Fruit fly (Drosophila melanogaster) whole organism, embryonic: ENCODE data around the gene tHMG1.

Source experiments
- CG11093 ChIP-seq: fragments of 200-800 bp; sonication (Bioruptor generic); IDR thresholded peaks from 3 replicates; pipeline ENCODE4 v1.3.6; 2022; ENCODE audit warnings: missing biosample characterization, missing genetic modification characterization
- CG12942 ChIP-seq: fragments of 200-800 bp; sonication (Bioruptor generic); optimal IDR thresholded peaks from 3 replicates; lab custom pipeline; 2016; ENCODE audit warnings: missing biosample characterization, missing genetic modification characterization
- CG14860 ChIP-seq: fragments of 200-800 bp; sonication (Bioruptor generic); IDR thresholded peaks from 3 replicates; pipeline ENCODE4 v1.3.6; 2022; ENCODE audit warnings: missing biosample characterization, missing genetic modification characterization; ENCODE audit not compliant: partially characterized antibody
- CG1603 ChIP-seq: fragments of 200-800 bp; sonication (Bioruptor generic); optimal IDR thresholded peaks from 2 replicates; lab custom pipeline; 2019; ENCODE audit warnings: missing biosample characterization, mild to moderate bottlenecking, missing genetic modification characterization, moderate library complexity
- CG16813 ChIP-seq: fragments of 200-800 bp; sonication (Bioruptor generic); IDR thresholded peaks from 3 replicates; pipeline ENCODE4 v1.3.6; 2022; ENCODE audit warnings: missing biosample characterization, missing genetic modification characterization; ENCODE audit not compliant: partially characterized antibody
- CG17912 ChIP-seq: fragments of 200-800 bp; sonication (Bioruptor generic); optimal IDR thresholded peaks from 2 replicates; lab custom pipeline; 2018; ENCODE audit warnings: missing biosample characterization, mild to moderate bottlenecking, missing genetic modification characterization
- CG1792 ChIP-seq: fragments of 200-800 bp; sonication (Bioruptor generic); optimal IDR thresholded peaks from 2 replicates; lab custom pipeline; 2016; ENCODE audit warnings: missing biosample characterization, missing genetic modification characterization
- CG18262 ChIP-seq: fragments of 200-800 bp; optimal IDR thresholded peaks from 3 replicates; lab custom pipeline; 2019; ENCODE audit warnings: missing biosample characterization, mild to moderate bottlenecking, missing genetic modification characterization, moderate library complexity
- CG2129 ChIP-seq: fragments of 200-800 bp; sonication (Bioruptor generic); IDR thresholded peaks from 2 replicates; pipeline ENCODE4 v1.3.6; 2022; ENCODE audit warnings: missing biosample characterization, missing genetic modification characterization; ENCODE audit not compliant: partially characterized antibody
- CG30403 ChIP-seq: fragments of 200-800 bp; sonication (Bioruptor generic); optimal IDR thresholded peaks from 3 replicates; lab custom pipeline; 2016; ENCODE audit warnings: missing biosample characterization, missing genetic modification characterization
- CG32772 ChIP-seq: fragments of 200-800 bp; sonication (Bioruptor generic); IDR thresholded peaks from 2 replicates; pipeline ENCODE4 v1.3.6; 2022; ENCODE audit warnings: missing biosample characterization, missing genetic modification characterization
- CG6791 ChIP-seq: fragments of 200-800 bp; sonication (Bioruptor generic); IDR thresholded peaks from 3 replicates; pipeline ENCODE4 v1.3.6; 2022; ENCODE audit warnings: missing biosample characterization, missing genetic modification characterization; ENCODE audit not compliant: partially characterized antibody
- CG7271 ChIP-seq: fragments of 200-800 bp; sonication (Bioruptor generic); optimal IDR thresholded peaks from 2 replicates; lab custom pipeline; 2018; ENCODE audit warnings: missing biosample characterization, mild to moderate bottlenecking, missing genetic modification characterization, moderate library complexity
- CG7928 ChIP-seq: fragments of 200-800 bp; sonication (Bioruptor generic); optimal IDR thresholded peaks from 2 replicates; lab custom pipeline; 2017; ENCODE audit warnings: missing biosample characterization, mild to moderate bottlenecking, missing genetic modification characterization
- CG7963 ChIP-seq: fragments of 200-800 bp; sonication (Bioruptor generic); IDR thresholded peaks from 3 replicates; pipeline ENCODE4 v1.3.6; 2022; ENCODE audit warnings: missing biosample characterization, missing genetic modification characterization; ENCODE audit not compliant: partially characterized antibody
- CG9817 ChIP-seq: fragments of 200-800 bp; sonication (Bioruptor generic); optimal IDR thresholded peaks from 2 replicates; lab custom pipeline; 2018; ENCODE audit warnings: missing biosample characterization, mild to moderate bottlenecking, missing genetic modification characterization, moderate library complexity
- CHES-1-like ChIP-seq: fragments of 200-800 bp; sonication (Bioruptor generic); optimal IDR thresholded peaks from 2 replicates; lab custom pipeline; 2016; ENCODE audit warnings: missing biosample characterization, missing genetic modification characterization
- Dfd ChIP-seq, 2 experiments: fragments of >200 bp; optimal IDR thresholded peaks; 2 replicates each; lab custom pipeline; 2017; ENCODE audit warnings: missing biosample characterization in 2 of 2, missing genetic modification characterization in 2 of 2
- Fer2 ChIP-seq: fragments of 200-800 bp; sonication (Bioruptor generic); optimal IDR thresholded peaks from 2 replicates; lab custom pipeline; 2018; ENCODE audit warnings: missing biosample characterization, mild to moderate bottlenecking, missing genetic modification characterization, moderate library complexity
- HLH4C ChIP-seq: fragments of 200-800 bp; sonication (Bioruptor generic); IDR thresholded peaks from 3 replicates; pipeline ENCODE4 v1.3.6; 2022; ENCODE audit warnings: missing biosample characterization, missing genetic modification characterization; ENCODE audit not compliant: partially characterized antibody
- Hey ChIP-seq: fragments of 200-800 bp; sonication (Bioruptor generic); optimal IDR thresholded peaks from 3 replicates; lab custom pipeline; 2018; ENCODE audit warnings: missing biosample characterization, mild to moderate bottlenecking, missing genetic modification characterization
- HmgZ ChIP-seq: fragments of 200-800 bp; sonication (Bioruptor generic); optimal IDR thresholded peaks from 2 replicates; lab custom pipeline; 2018; ENCODE audit warnings: missing biosample characterization, mild to moderate bottlenecking, missing genetic modification characterization
- Jarid2 ChIP-seq: fragments of 200-800 bp; sonication (Bioruptor generic); optimal IDR thresholded peaks from 3 replicates; lab custom pipeline; 2017; ENCODE audit warnings: mild to moderate bottlenecking, missing biosample characterization, missing genetic modification reagents, missing genetic modification characterization
- Lhr ChIP-seq: fragments of 200-800 bp; sonication (Bioruptor generic); optimal IDR thresholded peaks from 3 replicates; lab custom pipeline; 2017; ENCODE audit warnings: mild to moderate bottlenecking, missing biosample characterization, missing genetic modification reagents, missing genetic modification characterization
- NC2α ChIP-seq: fragments of 200-800 bp; sonication (Bioruptor generic); optimal IDR thresholded peaks from 2 replicates; lab custom pipeline; 2016; ENCODE audit warnings: missing biosample characterization, missing genetic modification characterization
- NC2β ChIP-seq: fragments of 200-800 bp; sonication (Bioruptor generic); optimal IDR thresholded peaks from 2 replicates; lab custom pipeline; 2016; ENCODE audit warnings: missing biosample characterization, missing genetic modification characterization
- Sin3A ChIP-seq: fragments of >200 bp; optimal IDR thresholded peaks from 2 replicates; lab custom pipeline; 2018
- Stat92E ChIP-seq, 3 experiments: fragments of >200 bp in 2 of 3; fragments of 200-800 bp in 1 of 3; sonication (Bioruptor generic) in 1 of 3; optimal IDR thresholded peaks; 2 replicates each; lab custom pipeline; 2017 to 2019; ENCODE audit warnings: missing biosample characterization in 3 of 3, missing genetic modification characterization in 3 of 3, mild to moderate bottlenecking in 1 of 3, moderate library complexity in 1 of 3
- Taf1 ChIP-seq: fragments of 200-800 bp; sonication (Bioruptor generic); IDR thresholded peaks from 2 replicates; pipeline ENCODE4 v1.3.6; 2022; ENCODE audit warnings: missing biosample characterization, missing genetic modification characterization
- Tbp ChIP-seq: fragments of >200 bp; optimal IDR thresholded peaks from 2 replicates; lab custom pipeline; 2018; ENCODE audit warnings: missing biosample characterization, missing genetic modification characterization
- Xrp1 ChIP-seq: fragments of 200-800 bp; sonication (Bioruptor generic); IDR thresholded peaks from 2 replicates; pipeline ENCODE4 v1.3.6; 2022; ENCODE audit warnings: missing biosample characterization, missing genetic modification characterization
- cato ChIP-seq: fragments of 200-800 bp; sonication (Bioruptor generic); optimal IDR thresholded peaks from 2 replicates; lab custom pipeline; 2016; ENCODE audit warnings: missing biosample characterization, missing genetic modification characterization, borderline replicate concordance
- croc ChIP-seq: fragments of 200-800 bp; sonication (Bioruptor generic); conservative IDR thresholded peaks from 3 replicates; pipeline ENCODE4 v1.3.6; 2022; ENCODE audit warnings: missing biosample characterization, missing genetic modification characterization
- fru ChIP-seq: fragments of >200 bp; optimal IDR thresholded peaks from 2 replicates; lab custom pipeline; 2017
- gfzf ChIP-seq: fragments of 200-800 bp; sonication (Bioruptor generic); optimal IDR thresholded peaks from 2 replicates; lab custom pipeline; 2016; ENCODE audit warnings: missing biosample characterization, mild to moderate bottlenecking, missing genetic modification characterization, moderate library complexity
- grau ChIP-seq: fragments of 200-800 bp; optimal IDR thresholded peaks from 3 replicates; lab custom pipeline; 2019; ENCODE audit warnings: missing biosample characterization, mild to moderate bottlenecking, missing genetic modification characterization, moderate library complexity
- her ChIP-seq: fragments of 200-800 bp; sonication (Bioruptor generic); optimal IDR thresholded peaks from 2 replicates; lab custom pipeline; 2016; ENCODE audit warnings: missing biosample characterization, missing genetic modification characterization
- insv ChIP-seq, 2 experiments: fragments of 200-800 bp; sonication (Bioruptor generic); optimal IDR thresholded peaks; 3 replicates each; lab custom pipeline; 2016 to 2018; ENCODE audit warnings: missing biosample characterization in 2 of 2, missing genetic modification characterization in 2 of 2
- mld ChIP-seq: fragments of 200-800 bp; sonication (Bioruptor generic); IDR thresholded peaks from 3 replicates; pipeline ENCODE4 v1.3.6; 2022; ENCODE audit warnings: missing biosample characterization, missing genetic modification characterization; ENCODE audit not compliant: partially characterized antibody
- nom ChIP-seq: fragments of 200-800 bp; sonication (Bioruptor generic); optimal IDR thresholded peaks from 2 replicates; lab custom pipeline; 2017; ENCODE audit warnings: missing biosample characterization, missing genetic modification characterization, mild to moderate bottlenecking, moderate library complexity, missing genetic modification reagents
- odd ChIP-seq: fragments of 200-800 bp; sonication (Bioruptor generic); optimal IDR thresholded peaks from 2 replicates; lab custom pipeline; 2017; ENCODE audit warnings: missing biosample characterization, mild to moderate bottlenecking, missing genetic modification characterization
- org-1 ChIP-seq: fragments of 200-800 bp; sonication (Bioruptor generic); optimal IDR thresholded peaks from 2 replicates; lab custom pipeline; 2017; ENCODE audit warnings: missing biosample characterization, missing genetic modification characterization
- salm ChIP-seq: fragments of 200-800 bp; sonication (Bioruptor generic); optimal IDR thresholded peaks from 2 replicates; lab custom pipeline; 2018; ENCODE audit warnings: missing biosample characterization, mild to moderate bottlenecking, missing genetic modification characterization
- sd ChIP-seq: fragments of 200-800 bp; sonication (Bioruptor generic); optimal IDR thresholded peaks from 3 replicates; lab custom pipeline; 2018; ENCODE audit warnings: missing biosample characterization, mild to moderate bottlenecking, missing genetic modification characterization, moderate library complexity
- sens ChIP-seq: fragments of 200-800 bp; sonication (Bioruptor generic); peaks from one replicate; lab custom pipeline; 2016; ENCODE audit warnings: missing biosample characterization, missing genetic modification characterization
- slp2 ChIP-seq: fragments of 200-800 bp; sonication (Bioruptor generic); optimal IDR thresholded peaks from 2 replicates; lab custom pipeline; 2016; ENCODE audit warnings: missing biosample characterization, missing genetic modification characterization
- sqz ChIP-seq: fragments of 200-800 bp; sonication (Bioruptor generic); optimal IDR thresholded peaks from 3 replicates; lab custom pipeline; 2018; ENCODE audit warnings: missing biosample characterization, mild to moderate bottlenecking, missing genetic modification characterization
- tup ChIP-seq: fragments of 200-800 bp; sonication (Bioruptor generic); optimal IDR thresholded peaks from 2 replicates; lab custom pipeline; 2016; ENCODE audit warnings: missing biosample characterization, mild to moderate bottlenecking, missing genetic modification characterization, moderate library complexity
- yki ChIP-seq: fragments of >200 bp; optimal IDR thresholded peaks from 3 replicates; lab custom pipeline; 2018

Gene tHMG1

DNA sequence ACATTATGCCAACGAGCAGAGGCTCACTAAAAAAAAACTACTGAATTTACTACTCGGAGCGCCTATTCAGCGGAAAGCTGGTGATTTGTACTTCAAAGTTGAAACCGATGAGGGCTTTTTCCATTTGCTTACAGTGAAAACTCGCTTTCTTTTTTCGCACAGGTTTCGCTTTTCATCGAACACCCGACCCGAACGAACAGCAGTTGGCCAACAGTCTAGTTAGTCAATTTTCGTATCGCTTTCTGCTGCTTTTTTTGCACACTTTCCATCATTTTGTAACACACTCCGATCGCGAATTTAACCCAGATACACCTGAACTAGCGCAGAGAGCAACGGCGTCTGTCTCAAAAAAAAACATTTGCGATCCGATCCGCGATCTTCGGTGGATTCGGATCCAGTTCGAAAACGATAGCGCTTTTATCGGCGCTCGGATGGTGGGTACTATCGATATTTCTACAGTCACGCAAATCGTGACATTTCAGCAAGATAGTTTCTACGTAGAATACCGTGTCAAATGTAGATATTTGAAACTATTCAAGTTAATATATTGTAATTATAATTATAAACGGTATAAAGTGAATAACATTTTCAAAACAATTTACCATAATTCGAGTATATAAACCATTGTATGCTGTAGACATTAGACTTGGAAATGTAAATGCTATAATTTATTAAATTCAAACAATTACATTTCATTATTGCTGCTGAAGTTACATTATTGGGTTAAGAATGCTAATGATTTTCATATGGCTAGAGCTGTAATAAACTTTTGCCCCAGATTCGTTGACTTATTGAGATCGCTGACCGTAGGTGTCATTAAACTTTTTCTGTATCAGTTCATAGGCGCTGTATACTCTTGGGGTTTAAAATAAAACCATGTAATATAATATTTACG lies 36.9 kb downstream of the tHMG1 start, which contains the start of gene CG5346 (continued):
- TF ChIP-seq NC2α (GFP tag; lab: Kevin White, UChicago) (no peak), cato (GFP tag; lab: Kevin White, UChicago) (no peak), CG9817 (tag; lab: Kevin White, UChicago) (no peak), CHES-1-like (GFP tag; lab: Kevin White, UChicago) (no peak), Lhr (peak; percentile 4), tup (no peak), CG30403 (no peak), croc (GFP tag; lab: Robert Waterston, UW) (no peak), Sin3A (lab: Kevin White, UChicago) (no peak), Jarid2 (GFP tag; lab: Kevin White, UChicago) (peak; percentile 33), CG11093 (GFP tag; lab: Robert Waterston, UW) (no peak), grau (peak; percentile 22), CG32772 (GFP tag; lab: Robert Waterston, UW) (peak; percentile 49), HLH4C (GFP tag; lab: Robert Waterston, UW) (peak; percentile 88), CG12942 (GFP tag; lab: Kevin White, UChicago) (no peak), CG14860 (GFP tag; lab: Robert Waterston, UW) (peak; percentile 84), Xrp1 (GFP tag; lab: Robert Waterston, UW) (no peak), Fer2 (tag; lab: Kevin White, UChicago) (no peak), slp2 (GFP tag; lab: Kevin White, UChicago) (no peak), odd (GFP tag; lab: Kevin White, UChicago) (no peak), CG7928 (no peak), nom (GFP tag; lab: Kevin White, UChicago) (no peak), yki (lab: Kevin White, UChicago) (no peak), CG18262 (tag; lab: Kevin White, UChicago) (no peak), Dfd (GFP tag; optimal IDR thresholded peaks at IDR 0.05; lab: Kevin White, UChicago) (no peak), CG7963 (peak; percentile 89), her (no peak), org-1 (no peak), Tbp (no peak), CG17912 (GFP tag; lab: Kevin White, UChicago) (no peak), CG2129 (GFP tag; lab: Robert Waterston, UW) (peak; percentile 54), Stat92E (GFP tag; optimal IDR thresholded peaks at IDR 0.05; lab: Kevin White, UChicago) (no peak), CG6791 (peak; percentile 83), salm (no peak), sens (GFP tag; lab: Kevin White, UChicago) (peak; percentile 46), gfzf (GFP tag; lab: Kevin White, UChicago) (no peak), insv (GFP tag; optimal IDR thresholded peaks at IDR 0.05; lab: Kevin White, UChicago) (no peak), HmgZ (tag; lab: Kevin White, UChicago) (peak; percentile 44), Taf1 (no peak), CG1603 (tag; lab: Kevin White, UChicago) (peak; percentile 38), mld (GFP tag; lab: Robert Waterston, UW) (peak; percentile 78), CG7271 (tag; lab: Kevin White, UChicago) (no peak), sqz (GFP tag; lab: Kevin White, UChicago) (peak; percentile 60), fru (no peak), CG1792 (GFP tag; lab: Kevin White, UChicago) (no peak), CG16813 (GFP tag; lab: Robert Waterston, UW) (peak; percentile 88), NC2β (GFP tag; lab: Kevin White, UChicago) (no peak), sd (peak; percentile 50), Hey (tag; lab: Kevin White, UChicago) (no peak)
